Fruit fly (Drosophila melanogaster) S2 (cell line): ENCODE data around the gene Gpdh3.

Source experiments
- CG8478 ChIP-seq: fragments of >200 bp; optimal IDR thresholded peaks from 2 replicates; lab custom pipeline; 2018
- CTCF ChIP-seq, 2 experiments: fragments of >200 bp; optimal IDR thresholded peaks; 2 replicates each; lab custom pipeline; 2018

- TF ChIP-seq CTCF (optimal IDR thresholded peaks at IDR 0.05; lab: Kevin White, UChicago) (no peak), CG8478 (lab: Kevin White, UChicago) (no peak)
Observed at dm6 chr3R:22357942-22358341, 23.9 kb upstream of the Gpdh3 start.
